Fruit fly (Drosophila melanogaster) whole organism, prepupa: ENCODE data around the gene Or98b.

Experiments
- Blimp-1 ChIP-seq: fragments of 200-800 bp; sonication (Bioruptor generic); optimal IDR thresholded peaks from 3 replicates; lab custom pipeline; 2017; ENCODE audit warnings: missing biosample characterization, missing genetic modification characterization, mild to moderate bottlenecking, moderate library complexity, missing genetic modification reagents
- CG10631 ChIP-seq: fragments of 200-800 bp; sonication (Bioruptor generic); optimal IDR thresholded peaks from 2 replicates; lab custom pipeline; 2016; ENCODE audit warnings: missing biosample characterization, missing genetic modification characterization
- CG10669 ChIP-seq: fragments of 200-800 bp; sonication (Bioruptor generic); optimal IDR thresholded peaks from 3 replicates; lab custom pipeline; 2018; ENCODE audit warnings: missing biosample characterization, mild to moderate bottlenecking, missing genetic modification characterization, moderate library complexity
- CG11762 ChIP-seq: fragments of 200-800 bp; sonication (Bioruptor generic); optimal IDR thresholded peaks from 3 replicates; lab custom pipeline; 2016; ENCODE audit warnings: missing biosample characterization, missing genetic modification characterization; ENCODE audit not compliant: insufficient read depth
- CG11902 ChIP-seq: fragments of 200-800 bp; sonication (Bioruptor generic); optimal IDR thresholded peaks from 3 replicates; lab custom pipeline; 2016; ENCODE audit warnings: missing biosample characterization, missing genetic modification characterization
- CG15336 ChIP-seq: fragments of 200-800 bp; sonication (Bioruptor generic); IDR thresholded peaks from 2 replicates; pipeline ENCODE4 v1.3.6; 2022; ENCODE audit warnings: missing biosample characterization, missing genetic modification characterization
- CG1621 ChIP-seq: fragments of 200-800 bp; sonication (Bioruptor generic); optimal IDR thresholded peaks from 3 replicates; lab custom pipeline; 2018; ENCODE audit warnings: missing biosample characterization, mild to moderate bottlenecking, missing genetic modification characterization
- CG16779 ChIP-seq: fragments of 200-800 bp; sonication (Bioruptor generic); optimal IDR thresholded peaks from 3 replicates; lab custom pipeline; 2017; ENCODE audit warnings: missing biosample characterization, mild to moderate bottlenecking, missing genetic modification characterization
- CG3032 ChIP-seq: fragments of 200-800 bp; optimal IDR thresholded peaks from 2 replicates; lab custom pipeline; 2019; ENCODE audit warnings: missing biosample characterization, mild to moderate bottlenecking, missing genetic modification characterization, moderate library complexity
- CG31627 ChIP-seq: fragments of 200-800 bp; sonication (Bioruptor generic); optimal IDR thresholded peaks from 3 replicates; lab custom pipeline; 2016; ENCODE audit warnings: missing biosample characterization, missing genetic modification characterization
- CG32006 ChIP-seq: fragments of 200-800 bp; sonication (Bioruptor generic); optimal IDR thresholded peaks from 3 replicates; lab custom pipeline; 2017; ENCODE audit warnings: missing biosample characterization, mild to moderate bottlenecking, missing genetic modification characterization
- CG4318 ChIP-seq: fragments of 200-800 bp; sonication (Bioruptor generic); optimal IDR thresholded peaks from 3 replicates; lab custom pipeline; 2017; ENCODE audit warnings: missing biosample characterization, mild to moderate bottlenecking, missing genetic modification characterization
- CG6163 ChIP-seq: fragments of 200-800 bp; sonication (Bioruptor generic); IDR thresholded peaks from 3 replicates; pipeline ENCODE4 v1.3.6; 2022; ENCODE audit warnings: missing biosample characterization, missing genetic modification characterization
- CG6276 ChIP-seq: fragments of 200-800 bp; sonication (Bioruptor generic); optimal IDR thresholded peaks from 2 replicates; lab custom pipeline; 2017; ENCODE audit warnings: missing biosample characterization, mild to moderate bottlenecking, missing genetic modification characterization
- CG6792 ChIP-seq: fragments of 200-800 bp; sonication (Bioruptor generic); optimal IDR thresholded peaks from 3 replicates; lab custom pipeline; 2016; ENCODE audit warnings: missing biosample characterization, missing genetic modification characterization
- CG6854 ChIP-seq: fragments of 200-800 bp; sonication (Bioruptor generic); optimal IDR thresholded peaks from 2 replicates; lab custom pipeline; 2017; ENCODE audit warnings: missing biosample characterization, mild to moderate bottlenecking, missing genetic modification characterization
- CG7368 ChIP-seq: fragments of 200-800 bp; sonication (Bioruptor generic); optimal IDR thresholded peaks from 3 replicates; lab custom pipeline; 2016; ENCODE audit warnings: missing biosample characterization, missing genetic modification characterization
- CG9139 ChIP-seq: fragments of 200-800 bp; sonication (Bioruptor generic); optimal IDR thresholded peaks from 3 replicates; lab custom pipeline; 2017; ENCODE audit warnings: missing biosample characterization, mild to moderate bottlenecking, missing genetic modification characterization
- Eip75B ChIP-seq: fragments of 200-800 bp; sonication (Bioruptor generic); optimal IDR thresholded peaks from 3 replicates; lab custom pipeline; 2016; ENCODE audit warnings: missing biosample characterization, missing genetic modification characterization
- Eip93F ChIP-seq: fragments of 200-800 bp; sonication (Bioruptor generic); optimal IDR thresholded peaks from 2 replicates; lab custom pipeline; 2016; ENCODE audit warnings: missing biosample characterization, mild to moderate bottlenecking, missing genetic modification characterization
- Ets21C ChIP-seq: fragments of 200-800 bp; sonication (Bioruptor generic); optimal IDR thresholded peaks from 3 replicates; lab custom pipeline; 2016; ENCODE audit warnings: missing biosample characterization, missing genetic modification characterization
- Ets96B ChIP-seq: fragments of 200-800 bp; optimal IDR thresholded peaks from 2 replicates; lab custom pipeline; 2019; ENCODE audit warnings: missing biosample characterization, mild to moderate bottlenecking, missing genetic modification characterization, moderate library complexity
- Hr38 ChIP-seq: sonication (Bioruptor generic); optimal IDR thresholded peaks from 2 replicates; lab custom pipeline; 2016; ENCODE audit warnings: missing biosample characterization, missing genetic modification characterization
- Hr4 ChIP-seq: fragments of 200-800 bp; sonication (Bioruptor generic); optimal IDR thresholded peaks from 3 replicates; lab custom pipeline; 2016; ENCODE audit warnings: missing biosample characterization, missing genetic modification characterization
- Lpt ChIP-seq: fragments of 200-800 bp; sonication (Bioruptor generic); optimal IDR thresholded peaks from 3 replicates; lab custom pipeline; 2016; ENCODE audit warnings: missing biosample characterization, missing genetic modification characterization
- Met ChIP-seq: fragments of 200-800 bp; sonication (Bioruptor generic); optimal IDR thresholded peaks from 3 replicates; lab custom pipeline; 2016; ENCODE audit warnings: missing biosample characterization, missing genetic modification characterization
- OdsH ChIP-seq: fragments of 200-800 bp; sonication (Bioruptor generic); optimal IDR thresholded peaks from 3 replicates; lab custom pipeline; 2016; ENCODE audit warnings: missing biosample characterization, missing genetic modification characterization
- Smox ChIP-seq: fragments of 200-800 bp; sonication (Bioruptor generic); optimal IDR thresholded peaks from 3 replicates; lab custom pipeline; 2016; ENCODE audit warnings: missing biosample characterization, missing genetic modification characterization
- Sox102F ChIP-seq: fragments of 200-800 bp; sonication (Bioruptor generic); optimal IDR thresholded peaks from 2 replicates; lab custom pipeline; 2016; ENCODE audit warnings: missing biosample characterization, mild to moderate bottlenecking, missing genetic modification characterization
- Sox14 ChIP-seq: fragments of 200-800 bp; sonication (Bioruptor generic); optimal IDR thresholded peaks from 3 replicates; lab custom pipeline; 2016; ENCODE audit warnings: missing biosample characterization, missing genetic modification characterization
- Sox15 ChIP-seq: fragments of 200-800 bp; sonication (Bioruptor generic); optimal IDR thresholded peaks from 3 replicates; lab custom pipeline; 2016; ENCODE audit warnings: missing biosample characterization, missing genetic modification characterization
- achi ChIP-seq: fragments of 200-800 bp; sonication (Bioruptor generic); optimal IDR thresholded peaks from 3 replicates; lab custom pipeline; 2016; ENCODE audit warnings: missing biosample characterization, missing genetic modification characterization
- acj6 ChIP-seq: fragments of 200-800 bp; sonication (Bioruptor generic); optimal IDR thresholded peaks from 3 replicates; lab custom pipeline; 2016; ENCODE audit warnings: missing biosample characterization, missing genetic modification characterization
- dsx ChIP-seq: fragments of 200-800 bp; optimal IDR thresholded peaks from 3 replicates; lab custom pipeline; 2019; ENCODE audit warnings: missing biosample characterization, mild to moderate bottlenecking, missing genetic modification characterization, moderate library complexity; ENCODE audit not compliant: poor library complexity, severe bottlenecking
- eg ChIP-seq: fragments of 200-800 bp; sonication (Bioruptor generic); IDR thresholded peaks from 3 replicates; pipeline ENCODE4 v1.3.6; 2022; ENCODE audit warnings: missing biosample characterization, missing genetic modification characterization
- esn ChIP-seq: fragments of 200-800 bp; sonication (Bioruptor generic); optimal IDR thresholded peaks from 2 replicates; lab custom pipeline; 2016; ENCODE audit warnings: missing biosample characterization, mild to moderate bottlenecking, missing genetic modification characterization, moderate library complexity
- fd85E ChIP-seq: fragments of 200-800 bp; sonication (Bioruptor generic); optimal IDR thresholded peaks from 3 replicates; lab custom pipeline; 2016; ENCODE audit warnings: missing biosample characterization, missing genetic modification characterization
- fkh ChIP-seq: fragments of 200-800 bp; sonication (Bioruptor generic); optimal IDR thresholded peaks from 3 replicates; lab custom pipeline; 2017; ENCODE audit warnings: missing biosample characterization, mild to moderate bottlenecking, missing genetic modification characterization, moderate library complexity
- lz ChIP-seq: fragments of 200-800 bp; sonication (Bioruptor generic); optimal IDR thresholded peaks from 3 replicates; lab custom pipeline; 2016; ENCODE audit warnings: missing biosample characterization, missing genetic modification characterization
- net ChIP-seq: fragments of 200-800 bp; sonication (Bioruptor generic); optimal IDR thresholded peaks from 3 replicates; lab custom pipeline; 2016; ENCODE audit warnings: missing biosample characterization, missing genetic modification characterization
- ss ChIP-seq, 2 experiments: fragments of 200-800 bp; sonication (Bioruptor generic); optimal IDR thresholded peaks; 2 replicates in 1 of 2; 3 replicates in 1 of 2; lab custom pipeline; 2017 to 2018; ENCODE audit warnings: mild to moderate bottlenecking in 2 of 2, missing biosample characterization in 2 of 2, missing genetic modification characterization in 2 of 2, moderate library complexity in 1 of 2
- topi ChIP-seq: fragments of 200-800 bp; sonication (Bioruptor generic); optimal IDR thresholded peaks from 3 replicates; lab custom pipeline; 2016; ENCODE audit warnings: missing biosample characterization, missing genetic modification characterization
- vri ChIP-seq: fragments of 200-800 bp; sonication (Bioruptor generic); optimal IDR thresholded peaks from 3 replicates; lab custom pipeline; 2016; ENCODE audit warnings: missing biosample characterization, mild to moderate bottlenecking, missing genetic modification characterization

Gene Or98b

DNA sequence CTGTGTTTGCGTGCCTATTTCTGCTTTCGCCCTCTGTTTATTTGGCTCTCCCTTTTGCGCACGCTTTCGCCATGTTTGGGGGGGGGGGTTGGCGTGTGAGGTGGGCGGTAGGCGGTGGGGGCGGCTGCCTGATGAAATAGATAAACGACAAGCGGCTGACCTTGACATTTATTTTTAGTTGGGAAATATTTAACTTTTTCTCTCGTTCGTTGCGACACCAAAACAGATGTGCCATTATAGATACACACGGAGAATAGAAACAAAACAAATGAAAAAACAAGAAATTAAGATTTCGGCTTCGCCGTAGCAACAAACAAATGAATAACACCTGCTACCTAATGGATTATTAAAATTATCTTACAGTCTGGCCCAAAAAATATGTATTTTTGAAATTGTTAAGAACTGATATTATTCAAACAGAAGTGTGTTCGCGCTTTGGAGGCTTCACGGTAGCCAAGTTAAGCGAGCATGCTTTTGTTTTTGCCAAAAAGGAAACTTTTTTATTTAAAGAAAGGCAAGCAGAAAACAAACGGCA, 19.8 kb upstream of the Or98b start (continued):
- TF ChIP-seq acj6 (GFP tag; lab: Kevin White, UChicago) (no peak), CG6276 (GFP tag; lab: Kevin White, UChicago) (peak; percentile 30), fkh (GFP tag; lab: Kevin White, UChicago) (peak; percentile 62), Hr38 (GFP tag; lab: Kevin White, UChicago) (no peak), CG32006 (peak; percentile 51), CG11902 (GFP tag; lab: Kevin White, UChicago) (no peak), eg (peak; percentile 70; the same call in 2 of the 3 replicates), CG6792 (no peak), ss (GFP tag; optimal IDR thresholded peaks at IDR 0.05; lab: Kevin White, UChicago) (no peak), Met (no peak)

DNA sequence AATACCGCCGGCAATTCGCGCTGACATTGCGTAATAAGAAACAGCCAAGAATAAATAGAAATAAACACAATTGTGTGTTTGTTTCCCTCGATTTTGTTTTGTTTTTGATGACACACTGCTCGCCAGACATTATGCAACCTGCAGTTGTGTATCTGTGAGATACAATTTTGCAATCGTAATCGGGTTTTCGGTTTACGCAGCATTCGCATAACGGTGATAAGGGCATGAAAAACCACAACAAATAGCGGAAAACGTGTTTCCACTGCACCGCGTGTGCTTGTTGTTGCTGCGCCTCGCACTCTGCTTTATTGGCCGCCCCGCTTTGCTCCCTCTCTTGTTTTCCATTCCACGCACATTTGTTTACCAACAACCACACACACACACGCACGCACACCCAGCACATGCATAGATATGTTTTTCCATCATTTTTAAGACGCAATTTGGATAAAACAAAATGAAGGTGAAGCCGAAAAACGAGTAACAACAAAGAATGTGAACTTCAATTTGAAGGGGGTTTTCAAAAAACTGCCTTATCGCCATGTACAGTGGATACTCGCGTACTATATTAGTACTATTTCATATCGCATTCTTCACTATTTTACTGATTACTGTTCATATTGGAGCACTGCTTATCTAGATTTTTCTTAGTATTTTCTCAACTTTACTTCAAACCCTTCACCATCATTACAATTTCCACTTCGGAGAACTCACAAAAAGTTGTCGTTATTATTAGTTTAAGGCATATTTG, 19.2 kb upstream of the Or98b start:
- TF ChIP-seq fkh (GFP tag; lab: Kevin White, UChicago): peak; percentile 38
- peak; percentile 71 for TF ChIP-seq vri (GFP tag; lab: Kevin White, UChicago)
- no peak for TF ChIP-seq CG31627 (GFP tag; lab: Kevin White, UChicago)
- TF ChIP-seq CG10631 (GFP tag; lab: Kevin White, UChicago): no peak

DNA sequence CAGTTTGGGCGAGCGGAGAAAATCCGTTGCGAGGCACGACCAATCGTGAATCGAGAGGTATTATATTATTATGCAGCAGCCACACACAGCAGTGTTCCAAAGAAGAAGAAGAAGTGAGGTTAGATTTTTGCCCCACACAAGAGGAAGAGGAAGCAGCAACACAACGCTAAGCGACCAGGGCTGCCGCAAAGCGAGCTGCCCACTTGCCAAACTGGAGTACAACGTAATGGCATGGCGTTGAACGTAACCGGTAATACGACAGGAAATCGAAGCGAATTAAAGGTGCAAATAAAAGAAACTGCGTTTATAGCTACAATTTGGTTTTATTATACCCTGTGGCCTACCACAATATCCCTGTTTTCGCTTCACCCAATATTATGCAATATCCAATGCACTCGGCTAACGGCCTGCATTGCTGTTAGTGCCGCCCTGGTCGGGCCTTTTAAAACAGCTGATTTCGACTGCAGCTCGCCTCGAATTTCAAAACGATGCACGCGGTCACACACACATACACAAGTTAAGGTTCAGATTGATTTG, 16.5 kb upstream of the Or98b start:
- peak; percentile 77 for TF ChIP-seq CG10631 (GFP tag; lab: Kevin White, UChicago)
- no peak for TF ChIP-seq CG6276 (GFP tag; lab: Kevin White, UChicago)
- TF ChIP-seq dsx (GFP tag; lab: Kevin White, UChicago): peak; percentile 38
- peak; percentile 45 for TF ChIP-seq Lpt
- no peak for TF ChIP-seq Hr38 (GFP tag; lab: Kevin White, UChicago)
- TF ChIP-seq CG7368 (GFP tag; lab: Kevin White, UChicago): peak; percentile 65
- TF ChIP-seq lz (GFP tag; lab: Kevin White, UChicago): peak; percentile 84
- peak; percentile 71 for TF ChIP-seq CG6163 (GFP tag; lab: Robert Waterston, UW)
- peak; percentile 54 for TF ChIP-seq CG4318 (GFP tag; lab: Kevin White, UChicago)
- TF ChIP-seq Sox102F: peak; percentile 51
- peak; percentile 60 for TF ChIP-seq CG1621 (tag; lab: Kevin White, UChicago)
- TF ChIP-seq OdsH: peak; percentile 81
- peak; percentile 84 for TF ChIP-seq CG31627 (GFP tag; lab: Kevin White, UChicago)
- TF ChIP-seq fd85E (GFP tag; lab: Kevin White, UChicago): peak; percentile 42
- peak; percentile 71 for TF ChIP-seq Smox
- TF ChIP-seq vri (GFP tag; lab: Kevin White, UChicago): peak; percentile 96
- TF ChIP-seq CG9139 (GFP tag; lab: Kevin White, UChicago): peak; percentile 10
- TF ChIP-seq Eip93F (GFP tag; lab: Kevin White, UChicago): no peak
- peak; percentile 54 for TF ChIP-seq CG11762 (GFP tag; lab: Kevin White, UChicago)
- TF ChIP-seq Sox15 (GFP tag; lab: Kevin White, UChicago): peak; percentile 72
- peak; percentile 67 for TF ChIP-seq CG32006
- peak; percentile 78 for TF ChIP-seq acj6 (GFP tag; lab: Kevin White, UChicago)
- TF ChIP-seq Sox14 (GFP tag; lab: Kevin White, UChicago): peak; percentile 75
- TF ChIP-seq topi (GFP tag; lab: Kevin White, UChicago): peak; percentile 75
- peak; percentile 76 for TF ChIP-seq Hr4
- peak; percentile 81 for TF ChIP-seq Ets21C
- peak; percentile 9 for TF ChIP-seq CG6854 (GFP tag; lab: Kevin White, UChicago)
- TF ChIP-seq Blimp-1 (GFP tag; lab: Kevin White, UChicago): no peak
- peak; percentile 45 for TF ChIP-seq Ets96B (tag; lab: Kevin White, UChicago)
- peak; percentile 77 for TF ChIP-seq CG3032 (tag; lab: Kevin White, UChicago)
- TF ChIP-seq net (GFP tag; lab: Kevin White, UChicago): peak; percentile 68
- TF ChIP-seq ss (GFP tag; optimal IDR thresholded peaks at IDR 0.05; lab: Kevin White, UChicago): peak; percentile 3 to 71
- TF ChIP-seq esn (GFP tag; lab: Kevin White, UChicago): peak; percentile 80
- TF ChIP-seq CG15336 (GFP tag; lab: Robert Waterston, UW): peak; percentile 32; the same call in 1 of the 2 replicates
- peak; percentile 69 for TF ChIP-seq Met
- TF ChIP-seq fkh (GFP tag; lab: Kevin White, UChicago): peak; percentile 63
- peak; percentile 53 for TF ChIP-seq CG10669 (GFP tag; lab: Kevin White, UChicago)
- TF ChIP-seq achi (GFP tag; lab: Kevin White, UChicago): peak; percentile 72
- peak; percentile 67 for TF ChIP-seq Eip75B (GFP tag; lab: Kevin White, UChicago)
- TF ChIP-seq CG16779: peak; percentile 26
